Worm (Caenorhabditis elegans) whole organism, dauer: ENCODE results near the gene pqn-36.

ENCODE experiments used
- unc-62 ChIP-seq: sonication (generic microtip); optimal IDR thresholded peaks from 2 replicates; lab custom pipeline; 2017; ENCODE audit warnings: missing biosample characterization, missing genetic modification reagents, missing genetic modification characterization

Gene pqn-36

DNA sequence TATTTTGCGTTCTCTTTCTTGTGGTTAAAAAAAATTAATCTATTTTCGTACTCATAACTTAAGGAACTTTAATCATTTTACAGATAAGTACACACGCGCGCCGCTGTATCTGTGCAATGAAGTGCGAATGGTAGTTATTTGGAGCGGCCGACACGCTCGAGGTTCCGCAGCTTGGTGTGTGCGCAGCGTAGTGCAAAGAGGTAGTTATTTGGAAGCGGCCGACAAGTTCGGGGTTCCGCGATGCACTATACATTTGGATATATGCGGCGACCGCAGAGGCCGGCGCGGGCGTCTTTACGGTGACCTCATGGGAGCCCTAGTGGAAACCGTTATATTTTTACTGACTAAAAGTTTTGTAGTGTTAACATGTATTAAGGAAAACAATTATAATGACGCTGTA is 22.6 kb downstream of the pqn-36 start:
- TF ChIP-seq unc-62 (GFP tag; lab: Kevin White, UChicago) = no peak

DNA sequence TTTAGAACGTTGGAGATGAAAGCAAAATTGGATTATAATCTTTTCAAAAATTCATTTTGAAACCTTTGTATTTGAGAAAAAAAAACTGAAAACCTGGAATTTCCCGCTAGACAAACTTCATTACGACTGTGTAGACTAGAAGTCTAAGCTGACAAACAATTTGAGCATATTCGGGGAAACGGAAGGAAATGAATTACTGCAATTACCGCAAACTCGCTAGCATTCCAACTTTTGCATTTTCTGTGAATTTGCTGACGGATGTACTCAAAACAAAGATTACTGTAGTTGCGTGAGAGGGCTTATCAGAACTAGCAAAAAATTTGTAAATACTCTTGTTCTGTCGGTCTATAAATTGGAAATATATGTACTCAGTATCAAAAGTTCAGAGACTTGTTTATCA is 25.4 kb downstream of the pqn-36 start:
- TF ChIP-seq unc-62 (GFP tag; lab: Kevin White, UChicago) = no peak

DNA sequence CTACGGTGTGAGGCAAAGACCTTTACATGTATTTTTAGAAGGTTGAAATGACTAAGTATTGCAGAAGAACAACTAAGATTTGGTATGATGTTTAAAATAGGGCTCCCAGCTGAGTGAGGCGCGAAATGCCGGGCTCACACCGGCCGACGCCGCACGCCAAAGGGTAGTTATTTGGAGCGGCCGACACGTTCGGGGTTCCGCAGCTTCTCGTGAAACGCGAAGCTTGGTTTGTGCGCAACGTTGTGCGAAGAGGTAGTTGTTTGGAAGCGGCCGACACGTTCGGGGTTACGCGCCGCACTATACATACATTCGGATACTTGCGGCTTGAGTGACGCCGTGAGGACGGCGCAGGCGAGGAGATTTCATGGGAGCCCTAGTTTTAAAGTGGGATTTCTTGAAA is 27.0 kb downstream of the pqn-36 start:
- no peak for TF ChIP-seq unc-62 (GFP tag; lab: Kevin White, UChicago)

DNA sequence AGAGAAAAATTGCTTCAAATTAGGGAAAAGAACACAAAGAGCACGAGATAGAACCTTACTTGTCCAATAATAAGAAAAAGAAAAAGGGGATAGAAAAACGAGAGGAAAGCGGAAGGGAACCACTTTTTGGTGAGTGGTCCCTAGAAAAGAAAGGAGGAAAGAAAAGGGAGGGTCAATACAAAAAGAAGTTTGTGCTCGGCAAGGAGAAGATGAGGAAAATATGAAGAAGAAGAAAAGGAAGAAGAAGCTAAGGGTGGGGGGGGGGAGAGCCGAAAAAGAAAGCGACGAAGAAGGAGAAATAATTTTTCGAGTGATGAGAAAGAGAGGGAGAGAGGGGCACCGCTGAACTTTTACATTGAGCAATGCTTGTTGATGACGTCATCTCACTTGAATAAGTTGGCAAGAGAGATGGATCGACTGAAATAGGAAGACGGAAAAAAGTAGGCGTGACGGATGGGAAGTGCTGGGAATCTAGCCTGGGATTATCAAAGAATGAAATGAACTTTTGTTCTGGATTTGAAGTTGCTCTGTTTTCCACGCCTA is 29.4 kb downstream of the pqn-36 start:
- no peak for TF ChIP-seq unc-62 (GFP tag; lab: Kevin White, UChicago)

DNA sequence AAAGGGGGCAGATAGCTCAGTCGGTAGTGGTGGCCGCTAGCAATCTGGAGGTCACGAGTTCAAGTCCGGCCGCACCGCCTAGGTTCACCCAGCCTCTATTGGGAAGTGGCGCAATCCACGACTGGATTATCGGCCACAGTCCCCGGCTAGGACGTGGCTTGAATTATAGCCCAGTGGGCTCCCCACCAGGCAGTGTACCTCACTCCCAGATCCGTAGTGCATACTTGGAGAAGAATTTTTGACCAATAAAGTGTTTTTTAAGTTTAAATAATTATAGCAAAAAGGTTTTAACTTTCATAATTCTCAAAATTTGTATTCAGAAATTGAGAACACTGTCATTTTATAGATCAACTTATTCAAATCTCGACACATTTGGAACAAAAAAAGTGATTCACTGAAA is 29.9 kb downstream of the pqn-36 start:
- no peak for TF ChIP-seq unc-62 (GFP tag; lab: Kevin White, UChicago)

DNA sequence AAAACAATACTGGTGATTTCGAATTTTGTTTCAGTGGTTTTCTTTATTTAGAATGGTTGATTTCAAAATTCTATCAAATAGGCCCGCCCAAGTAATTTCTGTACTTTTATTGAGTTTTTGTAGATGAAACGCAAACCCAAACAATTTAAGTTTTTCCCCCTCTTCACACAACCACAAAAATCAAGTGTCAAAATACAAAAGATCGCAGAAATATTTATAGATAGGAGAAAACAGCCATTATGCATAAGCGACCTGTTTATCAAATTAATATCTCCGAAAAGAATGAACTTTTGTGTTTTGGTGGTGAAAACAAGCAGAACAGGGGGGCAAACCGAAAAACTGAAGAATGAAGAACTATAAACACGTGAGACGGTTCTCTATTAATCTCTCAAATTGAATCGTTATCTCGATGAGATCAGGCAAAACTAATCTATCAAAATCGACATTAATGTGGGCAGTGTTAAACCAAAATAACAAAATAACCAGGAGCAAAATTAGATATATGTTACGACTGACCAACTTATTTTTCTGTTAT is 31.1 kb downstream of the pqn-36 start:
- TF ChIP-seq unc-62 (GFP tag; lab: Kevin White, UChicago) = no peak

DNA sequence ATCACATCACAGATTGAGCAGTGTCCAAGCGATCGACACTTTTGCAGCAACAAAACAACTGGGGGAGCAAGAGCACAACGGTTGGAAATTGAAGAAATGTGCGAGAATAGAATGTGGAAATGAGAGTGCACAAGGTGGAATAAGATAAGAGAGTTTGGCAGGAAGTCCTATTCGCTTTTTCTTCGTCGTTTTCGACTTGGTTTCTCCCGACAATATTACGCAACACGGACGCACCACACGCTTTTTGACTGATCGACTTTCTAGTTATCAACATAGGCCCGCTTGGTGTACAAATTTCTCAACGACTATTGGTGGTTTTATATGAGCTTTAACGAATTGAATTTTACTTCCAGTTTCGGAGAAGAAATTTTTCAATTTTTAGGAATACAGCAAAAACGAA is 32.4 kb downstream of the pqn-36 start:
- TF ChIP-seq unc-62 (GFP tag; lab: Kevin White, UChicago) = no peak

DNA sequence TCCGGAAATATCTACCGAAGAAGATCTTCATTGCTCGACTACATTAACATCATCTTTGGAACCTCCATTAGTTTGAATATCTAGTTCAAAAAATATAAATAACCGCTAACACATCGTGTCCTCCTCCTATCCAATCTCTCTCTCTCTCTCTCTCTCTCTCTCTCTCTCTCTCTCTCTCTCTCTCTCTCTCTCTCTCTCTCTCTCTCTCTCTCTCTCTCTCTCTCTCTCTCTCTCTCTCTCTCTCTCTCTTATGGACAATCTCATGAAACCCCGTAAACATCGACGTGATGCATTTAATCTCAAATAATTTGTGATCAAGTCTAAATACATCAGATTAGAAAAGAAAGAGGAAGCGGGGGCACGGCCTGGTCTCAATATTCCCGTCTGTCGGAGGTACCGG is 33.0 kb downstream of the pqn-36 start:
- TF ChIP-seq unc-62 (GFP tag; lab: Kevin White, UChicago) = no peak

DNA sequence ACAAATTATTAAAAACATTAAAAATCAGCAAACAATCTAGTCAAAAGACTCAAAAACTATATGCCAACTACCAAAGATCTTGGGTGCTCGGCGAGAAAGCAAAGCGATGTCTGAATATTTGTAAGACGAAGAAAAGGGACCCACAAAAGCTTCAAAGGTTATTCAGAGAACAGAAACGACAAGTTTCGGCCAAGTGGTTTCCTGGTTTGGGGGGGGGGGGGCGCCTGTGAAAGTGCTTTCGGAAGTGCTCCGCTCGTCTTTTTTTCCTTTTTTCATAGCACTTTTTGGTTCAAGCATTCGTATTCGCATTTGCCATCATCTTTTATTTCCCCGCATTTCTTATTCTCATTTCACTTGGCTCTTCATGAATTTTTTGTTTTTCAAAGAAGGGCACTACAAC is 33.8 kb downstream of the pqn-36 start:
- no peak for TF ChIP-seq unc-62 (GFP tag; lab: Kevin White, UChicago)

DNA sequence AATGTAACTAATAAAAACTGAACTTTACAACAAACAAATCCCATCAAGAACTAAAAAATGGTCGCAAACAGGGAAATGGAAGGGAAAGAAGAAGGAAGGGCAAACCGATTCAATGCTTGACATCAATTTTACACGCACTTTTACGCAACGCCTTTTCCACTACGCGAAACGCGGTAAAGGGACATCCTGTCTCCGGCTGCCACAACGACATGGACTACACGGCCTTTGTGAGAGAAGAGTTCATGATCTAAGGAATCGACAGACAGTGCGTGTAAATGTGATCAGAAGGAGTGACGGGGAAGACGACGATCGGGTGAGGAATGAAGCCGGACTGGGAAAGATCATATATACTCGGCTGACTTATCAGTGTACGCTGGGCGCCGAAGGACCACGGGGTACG is 34.9 kb downstream of the pqn-36 start:
- no peak for TF ChIP-seq unc-62 (GFP tag; lab: Kevin White, UChicago)

DNA sequence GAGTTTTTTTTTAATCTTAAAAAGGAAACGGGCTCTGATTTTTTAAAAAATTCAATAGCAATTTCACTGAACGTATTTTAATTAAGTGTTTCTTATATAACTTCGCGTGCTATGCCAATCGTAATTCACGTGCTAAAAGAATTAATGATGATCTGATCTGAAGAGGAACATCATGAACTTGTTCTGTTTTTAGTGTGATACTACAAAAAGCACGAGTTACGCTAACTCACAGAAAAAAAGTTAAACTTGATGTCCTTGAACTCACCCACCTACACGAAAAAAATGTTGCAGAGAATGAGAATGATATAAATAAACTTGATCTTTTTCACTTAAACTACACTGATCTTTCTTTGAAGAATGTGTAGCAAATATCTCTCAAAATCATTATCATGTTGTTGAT is 35.4 kb downstream of the pqn-36 start:
- TF ChIP-seq unc-62 (GFP tag; lab: Kevin White, UChicago) = no peak

DNA sequence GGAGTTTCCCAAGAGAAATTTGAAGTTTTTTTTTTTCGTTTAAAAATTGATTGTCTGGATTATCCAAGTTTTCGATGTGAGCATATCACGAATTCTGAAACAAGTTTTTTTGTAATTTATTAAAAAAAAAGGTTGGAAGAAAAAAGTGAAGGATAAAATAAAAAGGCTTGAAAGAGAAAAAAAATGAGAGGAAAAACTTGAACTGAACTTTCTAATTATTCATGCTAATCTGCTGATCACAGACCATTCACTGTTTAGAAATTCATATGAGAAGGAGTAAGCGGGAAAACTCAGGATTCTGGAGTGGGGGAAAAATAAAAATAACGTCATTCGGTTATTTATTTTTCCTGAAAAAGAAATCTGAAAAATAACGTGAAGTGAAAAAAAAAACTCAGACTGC is 37.6 kb downstream of the pqn-36 start, which contains the start of gene svh-5:
svh-5 (minus strand) TSS at position 101 of the 400 bp plus-strand sequence.
- no peak for TF ChIP-seq unc-62 (GFP tag; lab: Kevin White, UChicago)

DNA sequence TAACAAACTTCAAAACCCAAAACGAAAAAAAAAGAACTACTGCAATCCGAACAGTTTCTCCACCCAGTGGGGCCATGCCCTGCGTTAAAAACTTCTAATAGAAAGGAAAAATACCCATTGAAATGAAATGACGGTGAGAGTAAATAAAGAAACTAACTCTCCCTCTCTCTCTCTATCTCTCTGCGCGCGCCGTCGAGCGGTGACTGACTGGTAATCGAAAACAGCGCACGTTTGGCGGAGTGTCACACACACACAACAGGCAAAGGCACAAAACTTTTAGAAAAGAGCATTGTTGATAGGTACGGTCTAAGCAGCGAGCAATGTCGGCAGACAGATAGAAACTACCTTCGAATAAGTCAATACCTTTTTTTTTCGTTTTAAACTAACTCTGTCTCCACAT is 38.7 kb downstream of the pqn-36 start:
- TF ChIP-seq unc-62 (GFP tag; lab: Kevin White, UChicago) = no peak

DNA sequence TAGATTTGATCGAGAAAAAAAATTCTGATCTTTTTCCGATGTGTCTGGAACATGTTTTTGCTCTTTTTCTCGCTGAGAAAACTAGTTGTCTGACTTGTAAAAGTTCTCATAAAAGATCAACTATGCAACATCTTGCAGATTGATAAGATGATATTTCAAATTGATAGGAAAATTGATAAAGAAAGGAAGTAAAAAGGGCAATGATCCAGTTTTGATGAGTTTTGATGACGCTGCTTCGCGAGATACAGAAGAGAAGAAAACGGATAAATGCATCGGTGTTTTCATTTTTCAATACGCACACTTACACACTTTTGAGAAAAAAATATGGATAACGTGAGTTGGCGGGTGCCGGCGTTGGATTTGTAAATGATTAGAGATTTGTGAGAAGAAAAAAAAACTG is 40.0 kb downstream of the pqn-36 start:
- no peak for TF ChIP-seq unc-62 (GFP tag; lab: Kevin White, UChicago)

DNA sequence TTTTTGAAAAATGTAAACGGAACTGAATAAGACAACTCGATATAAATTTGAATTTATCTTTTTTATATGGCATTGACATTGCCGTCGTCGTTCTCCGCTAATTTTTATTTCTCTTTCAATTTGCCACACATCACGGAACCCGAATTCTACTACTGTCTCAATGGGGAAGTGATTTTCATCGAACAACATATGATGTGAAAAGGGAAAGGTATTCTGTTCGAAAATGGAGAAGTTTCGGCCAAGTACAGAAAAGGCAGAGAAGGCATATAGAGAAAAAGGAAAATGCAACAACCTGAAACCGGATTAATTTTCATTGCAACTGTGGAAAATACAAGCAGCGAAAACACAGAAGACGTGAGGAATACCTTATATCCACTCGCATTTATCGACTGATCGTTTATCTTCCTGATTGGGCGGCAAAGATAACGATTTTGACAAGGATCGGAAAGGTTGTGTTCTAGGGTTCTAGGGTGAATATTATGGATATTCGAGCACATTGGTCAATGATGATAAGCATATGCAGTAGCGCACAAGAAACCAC is 40.6 kb downstream of the pqn-36 start:
- no peak for TF ChIP-seq unc-62 (GFP tag; lab: Kevin White, UChicago)

DNA sequence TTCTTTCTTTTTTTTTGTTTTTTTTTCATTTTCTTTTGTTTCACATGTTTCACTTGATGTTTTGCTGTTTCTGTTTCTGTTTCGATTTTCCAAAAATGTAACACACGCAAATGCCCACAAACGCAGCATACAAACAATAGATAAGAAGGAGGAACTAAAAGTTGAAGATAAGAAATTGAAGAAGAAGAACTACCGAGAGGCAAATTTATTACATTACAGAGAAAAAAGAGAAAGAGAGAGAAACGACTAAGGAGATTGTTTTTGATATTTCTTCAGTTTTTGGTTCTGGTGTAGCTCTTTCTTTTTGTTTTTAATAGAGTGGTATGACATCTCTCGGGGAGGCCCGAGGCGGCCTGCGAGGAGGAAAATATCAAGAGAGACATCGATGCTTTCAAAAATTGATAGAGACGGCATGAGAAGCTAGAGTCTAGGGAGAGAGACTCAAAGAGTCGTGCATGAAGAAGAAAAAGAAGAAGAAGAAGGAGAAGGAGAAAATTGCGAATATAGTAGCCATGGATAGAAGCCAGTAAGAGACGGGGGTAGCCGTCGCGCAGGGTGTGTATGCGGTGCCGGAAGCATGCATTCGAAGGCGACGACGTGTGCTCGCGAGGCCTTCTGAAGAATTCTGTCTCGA is 41.8 kb downstream of the pqn-36 start:
- no peak for TF ChIP-seq unc-62 (GFP tag; lab: Kevin White, UChicago)

DNA sequence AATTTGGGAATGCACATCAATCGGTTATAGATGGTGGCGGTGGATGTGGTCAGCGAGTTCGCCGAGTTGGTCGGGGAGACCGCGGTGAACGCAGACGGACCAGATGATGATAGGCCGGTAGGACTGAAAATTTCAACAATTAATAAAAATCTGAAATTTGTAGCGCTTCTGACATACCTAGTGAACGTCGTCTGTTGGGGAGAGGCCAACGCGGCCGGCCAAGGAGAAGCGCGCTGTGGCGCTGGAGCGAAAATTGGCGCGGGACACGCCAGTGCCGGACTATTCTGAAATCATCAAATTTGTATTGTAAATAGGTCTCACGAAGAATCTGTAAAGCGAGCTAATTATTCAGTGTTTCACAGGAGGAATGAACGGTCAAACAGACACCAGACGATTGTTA is 42.5 kb downstream of the pqn-36 start:
- no peak for TF ChIP-seq unc-62 (GFP tag; lab: Kevin White, UChicago)
